Worm (Caenorhabditis elegans) whole organism, midembryonic: ENCODE data around the gene Y38H8A.1.

Experiments used
- T22C8.4 ChIP-seq: fragments of 200-800 bp; sonication (Bioruptor generic); IDR thresholded peaks from 2 replicates; pipeline ENCODE4 v1.3.6; 2022; ENCODE audit warnings: missing genetic modification characterization, missing compliant biosample characterization
- cog-1 ChIP-seq: sonication (generic microtip); optimal IDR thresholded peaks from 2 replicates; lab custom pipeline; 2016; ENCODE audit warnings: missing genetic modification characterization, missing compliant biosample characterization
- flt-1 ChIP-seq: fragments of 200-800 bp; sonication (Bioruptor generic); IDR thresholded peaks from 2 replicates; pipeline ENCODE4 v1.3.6; 2022; ENCODE audit warnings: missing genetic modification characterization, missing compliant biosample characterization
- klf-2 ChIP-seq: fragments of 200-800 bp; sonication (Bioruptor generic); conservative IDR thresholded peaks from 2 replicates; pipeline ENCODE4 v1.3.6; 2022; ENCODE audit warnings: missing genetic modification reagents, missing genetic modification characterization, missing compliant biosample characterization
- med-1 ChIP-seq: sonication (generic microtip); optimal IDR thresholded peaks from 2 replicates; lab custom pipeline; 2017; ENCODE audit warnings: missing genetic modification characterization, mild to moderate bottlenecking, missing compliant biosample characterization, antibody characterized with exemption, missing genetic modification reagents; ENCODE audit not compliant: insufficient read depth
- ref-1 ChIP-seq: fragments of 200-800 bp; sonication (Bioruptor generic); conservative IDR thresholded peaks from 2 replicates; pipeline ENCODE4 v1.3.6; 2022; ENCODE audit warnings: missing genetic modification reagents, missing genetic modification characterization, missing compliant biosample characterization
- tab-1 ChIP-seq: fragments of 200-800 bp; sonication (Bioruptor generic); IDR thresholded peaks from 2 replicates; pipeline ENCODE4 v1.3.6; 2022; ENCODE audit warnings: missing genetic modification characterization, missing compliant biosample characterization
- ztf-23 ChIP-seq: fragments of 200-800 bp; sonication (Bioruptor generic); IDR thresholded peaks from 2 replicates; pipeline ENCODE4 v1.3.6; 2022; ENCODE audit warnings: missing genetic modification reagents, missing genetic modification characterization, missing compliant biosample characterization
- ztf-29 ChIP-seq: fragments of 200-800 bp; sonication (Bioruptor generic); IDR thresholded peaks from 2 replicates; pipeline ENCODE4 v1.3.6; 2022; ENCODE audit warnings: missing genetic modification reagents, missing genetic modification characterization, missing compliant biosample characterization

Gene Y38H8A.1

ce11 chrIV:13463889-13464288 is 18.7 kb upstream of the Y38H8A.1 start:
- peak; percentile 50; the same call in 1 of the 2 replicates for TF ChIP-seq ref-1 (GFP tag; lab: Robert Waterston, UW)
- TF ChIP-seq flt-1 (GFP tag; lab: Robert Waterston, UW): peak; percentile 89

- TF ChIP-seq flt-1 (GFP tag; lab: Robert Waterston, UW): 0 out of 2 replicates have a peak, but pooled peaks have one; percentile 5
These were observed 17.9 kb upstream of the Y38H8A.1 start for ce11 chrIV:13464620-13465019.

- TF ChIP-seq ztf-23 (GFP tag; lab: Robert Waterston, UW): no peak
These were observed 16.8 kb upstream of the Y38H8A.1 start, which contains the start of gene fezf-1 for ce11 chrIV:13465797-13466196. Gene fezf-1 (plus strand): TSS chrIV:13466097.

ce11 chrIV:13472011-13472410 is 10.6 kb upstream of the Y38H8A.1 start, which contains the start of the genes ttbk-8.1 and Y38H8A.4:
Gene ttbk-8.1 (plus strand): TSS chrIV:13472311.
Gene Y38H8A.4 (minus strand): TSS chrIV:13472376.
- TF ChIP-seq cog-1: no peak
- TF ChIP-seq T22C8.4 (GFP tag; lab: Robert Waterston, UW): no peak
- TF ChIP-seq klf-2 (GFP tag; lab: Robert Waterston, UW): no peak
- no peak for TF ChIP-seq ref-1 (GFP tag; lab: Robert Waterston, UW)
- no peak for TF ChIP-seq ztf-29 (GFP tag; lab: Robert Waterston, UW)
- TF ChIP-seq med-1 (GFP tag; lab: Kevin White, UChicago): no peak

ce11 chrIV:13474132-13474531 is 8.4 kb upstream of the Y38H8A.1 start, which contains the start of gene Y38H8A.2:
Gene Y38H8A.2 (plus strand): TSS chrIV:13474432.
- no peak for TF ChIP-seq tab-1 (GFP tag; lab: Robert Waterston, UW)
- no peak for TF ChIP-seq med-1 (GFP tag; lab: Kevin White, UChicago)

- TF ChIP-seq T22C8.4 (GFP tag; lab: Robert Waterston, UW) (no peak), flt-1 (GFP tag; lab: Robert Waterston, UW) (no peak), ref-1 (GFP tag; lab: Robert Waterston, UW) (no peak), ztf-23 (GFP tag; lab: Robert Waterston, UW) (no peak), ztf-29 (GFP tag; lab: Robert Waterston, UW) (no peak), cog-1 (no peak), tab-1 (GFP tag; lab: Robert Waterston, UW) (no peak), klf-2 (GFP tag; lab: Robert Waterston, UW) (no peak), med-1 (GFP tag; lab: Kevin White, UChicago) (no peak)
These were observed 1.0 kb downstream of the Y38H8A.1 start for ce11 chrIV:13483596-13483995.

- TF ChIP-seq tab-1 (GFP tag; lab: Robert Waterston, UW): no peak
- TF ChIP-seq flt-1 (GFP tag; lab: Robert Waterston, UW): 0 out of 2 replicates have a peak, but pooled peaks have one; percentile 19
These were observed 4.5 kb downstream of the Y38H8A.1 start for ce11 chrIV:13487019-13487418.

ce11 chrIV:13487596-13487995 is 5.0 kb downstream of the Y38H8A.1 start:
- no peak for TF ChIP-seq cog-1
- no peak for TF ChIP-seq med-1 (GFP tag; lab: Kevin White, UChicago)
- TF ChIP-seq tab-1 (GFP tag; lab: Robert Waterston, UW): no peak
- no peak for TF ChIP-seq ztf-29 (GFP tag; lab: Robert Waterston, UW)
- no peak for TF ChIP-seq klf-2 (GFP tag; lab: Robert Waterston, UW)
- no peak for TF ChIP-seq ref-1 (GFP tag; lab: Robert Waterston, UW)
- no peak for TF ChIP-seq flt-1 (GFP tag; lab: Robert Waterston, UW)
- TF ChIP-seq ztf-23 (GFP tag; lab: Robert Waterston, UW): no peak
- TF ChIP-seq T22C8.4 (GFP tag; lab: Robert Waterston, UW): no peak

- TF ChIP-seq T22C8.4 (GFP tag; lab: Robert Waterston, UW) (no peak), ztf-23 (GFP tag; lab: Robert Waterston, UW) (no peak), ztf-29 (GFP tag; lab: Robert Waterston, UW) (no peak), tab-1 (GFP tag; lab: Robert Waterston, UW) (no peak), cog-1 (no peak), flt-1 (GFP tag; lab: Robert Waterston, UW) (no peak), ref-1 (GFP tag; lab: Robert Waterston, UW) (no peak), med-1 (GFP tag; lab: Kevin White, UChicago) (no peak), klf-2 (GFP tag; lab: Robert Waterston, UW) (no peak)
These were observed 9.7 kb downstream of the Y38H8A.1 start, which contains the start of gene Y45F10A.7 for ce11 chrIV:13492271-13492670. Gene Y45F10A.7 (plus strand): TSS chrIV:13492571.

- TF ChIP-seq med-1 (GFP tag; lab: Kevin White, UChicago) (no peak), cog-1 (no peak), flt-1 (GFP tag; lab: Robert Waterston, UW) (no peak), ref-1 (GFP tag; lab: Robert Waterston, UW) (no peak), ztf-29 (GFP tag; lab: Robert Waterston, UW) (no peak), T22C8.4 (GFP tag; lab: Robert Waterston, UW) (no peak), ztf-23 (GFP tag; lab: Robert Waterston, UW) (no peak), klf-2 (GFP tag; lab: Robert Waterston, UW) (no peak), tab-1 (GFP tag; lab: Robert Waterston, UW) (no peak)
These were observed 11.2 kb downstream of the Y38H8A.1 start for ce11 chrIV:13493719-13494118.
